Worm (Caenorhabditis elegans) whole organism, L1 larva: ENCODE data around the gene pdf-1.

Source experiments
- C04F5.9 ChIP-seq: sonication (generic microtip); optimal IDR thresholded peaks from 2 replicates; lab custom pipeline; 2016; ENCODE audit warnings: missing genetic modification characterization, missing compliant biosample characterization
- C16A3.4 ChIP-seq: fragments of 150-350 bp; optimal IDR thresholded peaks from 2 replicates; lab custom pipeline; 2014; ENCODE audit warnings: missing biosample characterization, missing genetic modification characterization
- C34B4.2 ChIP-seq: sonication (generic microtip); optimal IDR thresholded peaks from 2 replicates; lab custom pipeline; 2017; ENCODE audit warnings: mild to moderate bottlenecking, missing genetic modification characterization, missing compliant biosample characterization
- F16B12.6 ChIP-seq: fragments of 150-350 bp; optimal IDR thresholded peaks from 2 replicates; lab custom pipeline; 2014; ENCODE audit warnings: missing biosample characterization, missing genetic modification characterization
- aha-1 ChIP-seq: fragments of 150-350 bp; optimal IDR thresholded peaks from 2 replicates; lab custom pipeline; 2014; ENCODE audit warnings: missing biosample characterization, missing genetic modification characterization
- alr-1 ChIP-seq: fragments of 200-800 bp; sonication (Bioruptor generic); optimal IDR thresholded peaks from 2 replicates; lab custom pipeline; 2018; ENCODE audit warnings: borderline replicate concordance, mild to moderate bottlenecking, missing genetic modification characterization, missing compliant biosample characterization
- aly-2 ChIP-seq: fragments of 150-350 bp; optimal IDR thresholded peaks from 2 replicates; lab custom pipeline; 2014; ENCODE audit warnings: missing biosample characterization, missing genetic modification characterization
- blmp-1 ChIP-seq: fragments of 150-350 bp; optimal IDR thresholded peaks from 2 replicates; lab custom pipeline; 2014; ENCODE audit warnings: missing biosample characterization, missing genetic modification characterization
- ceh-63 ChIP-seq: fragments of 200-800 bp; sonication (Bioruptor generic); optimal IDR thresholded peaks from 2 replicates; lab custom pipeline; 2018; ENCODE audit warnings: mild to moderate bottlenecking, missing genetic modification characterization, missing compliant biosample characterization
- ceh-8 ChIP-seq: fragments of 200-800 bp; sonication (Bioruptor generic); optimal IDR thresholded peaks from 2 replicates; lab custom pipeline; 2018; ENCODE audit warnings: mild to moderate bottlenecking, missing genetic modification characterization, moderate library complexity, missing compliant biosample characterization
- ceh-90 ChIP-seq: sonication (generic microtip); optimal IDR thresholded peaks from 2 replicates; lab custom pipeline; 2016; ENCODE audit warnings: missing genetic modification characterization, missing compliant biosample characterization
- dpl-1 ChIP-seq, 3 experiments: fragments of 150-350 bp in 2 of 3; sonication (generic microtip) in 1 of 3; optimal IDR thresholded peaks; 2 replicates each; lab custom pipeline; 2014 to 2017; ENCODE audit warnings: missing biosample characterization in 3 of 3, missing genetic modification characterization in 3 of 3, missing genetic modification reagents in 3 of 3
- efl-1 ChIP-seq, 4 experiments: fragments of 150-350 bp; optimal IDR thresholded peaks in 3 of 4; peaks in 1 of 4; 1 replicate in 1 of 4; 2 replicates in 3 of 4; lab custom pipeline; 2014; ENCODE audit warnings: missing biosample characterization in 2 of 4, missing genetic modification characterization in 2 of 4, missing genetic modification reagents in 2 of 4
- egl-13 ChIP-seq: sonication (generic microtip); optimal IDR thresholded peaks from 2 replicates; lab custom pipeline; 2016; ENCODE audit warnings: missing genotype, missing genetic modification reagents, missing genetic modification characterization, missing compliant biosample characterization
- egl-27 ChIP-seq, 2 experiments: fragments of 150-350 bp in 1 of 2; sonication (generic microtip); optimal IDR thresholded peaks; 3 replicates each; lab custom pipeline; 2017 to 2018; ENCODE audit warnings: missing biosample characterization in 2 of 2, missing genetic modification characterization in 2 of 2, missing genetic modification reagents in 2 of 2
- elt-2 ChIP-seq: sonication (generic microtip); optimal IDR thresholded peaks from 2 replicates; lab custom pipeline; 2016; ENCODE audit warnings: missing genetic modification characterization, mild to moderate bottlenecking, inconsistent platforms, missing compliant biosample characterization, missing genetic modification reagents
- elt-3 ChIP-seq, 6 experiments: fragments of 150-350 bp in 1 of 6; sonication (generic microtip); optimal IDR thresholded peaks; 2 replicates each; lab custom pipeline; 2017 to 2018; ENCODE audit warnings: missing biosample characterization in 6 of 6, missing genetic modification characterization in 6 of 6, inconsistent platforms in 1 of 6
- ets-5 ChIP-seq: fragments of 200-800 bp; sonication (Bioruptor generic); IDR thresholded peaks from 2 replicates; pipeline ENCODE4 v1.3.6; 2022; ENCODE audit warnings: missing genetic modification characterization, missing compliant biosample characterization
- fkh-8 ChIP-seq: sonication (generic microtip); optimal IDR thresholded peaks from 2 replicates; lab custom pipeline; 2016; ENCODE audit warnings: mild to moderate bottlenecking, missing genetic modification characterization, missing compliant biosample characterization
- isw-1 ChIP-seq: fragments of 200-800 bp; sonication (Bioruptor generic); IDR thresholded peaks from 2 replicates; pipeline ENCODE4 v1.3.6; 2022; ENCODE audit warnings: missing genetic modification characterization, missing compliant biosample characterization
- lin-14 ChIP-seq: fragments of 200-800 bp; sonication (Bioruptor generic); optimal IDR thresholded peaks from 2 replicates; lab custom pipeline; 2018; ENCODE audit warnings: mild to moderate bottlenecking, missing genetic modification characterization, moderate library complexity, missing compliant biosample characterization
- lin-35 ChIP-seq, 2 experiments: fragments of 150-350 bp; optimal IDR thresholded peaks; 2 replicates each; lab custom pipeline; 2014; ENCODE audit warnings: missing biosample characterization in 2 of 2, missing genetic modification characterization in 2 of 2, missing genetic modification reagents in 2 of 2
- lir-3 ChIP-seq: sonication (generic microtip); optimal IDR thresholded peaks from 2 replicates; lab custom pipeline; 2016; ENCODE audit warnings: mild to moderate bottlenecking, missing genetic modification characterization, moderate library complexity, missing compliant biosample characterization; ENCODE audit not compliant: poor library complexity
- lsy-2 ChIP-seq, 2 experiments: fragments of 150-350 bp; optimal IDR thresholded peaks; 2 replicates each; lab custom pipeline; 2014; ENCODE audit warnings: missing biosample characterization in 2 of 2, missing genetic modification characterization in 2 of 2
- mab-9 ChIP-seq: fragments of 200-800 bp; sonication (Bioruptor generic); IDR thresholded peaks from 2 replicates; pipeline ENCODE4 v1.3.6; 2022; ENCODE audit warnings: missing genetic modification reagents, missing genetic modification characterization, missing compliant biosample characterization
- mef-2 ChIP-seq: fragments of 150-350 bp; optimal IDR thresholded peaks from 2 replicates; lab custom pipeline; 2014; ENCODE audit warnings: missing biosample characterization, missing genetic modification characterization
- mep-1 ChIP-seq: fragments of 150-350 bp; optimal IDR thresholded peaks from 2 replicates; lab custom pipeline; 2014; ENCODE audit warnings: missing biosample characterization, missing genetic modification characterization
- nhr-19 ChIP-seq: fragments of 200-800 bp; sonication (Bioruptor generic); conservative IDR thresholded peaks from 2 replicates; pipeline ENCODE4 v1.3.6; 2022; ENCODE audit warnings: missing genetic modification characterization, missing compliant biosample characterization
- nhr-20 ChIP-seq: sonication (generic microtip); optimal IDR thresholded peaks from 2 replicates; lab custom pipeline; 2016; ENCODE audit warnings: mild to moderate bottlenecking, missing genetic modification characterization, missing compliant biosample characterization
- nhr-28 ChIP-seq: fragments of 150-350 bp; optimal IDR thresholded peaks from 2 replicates; lab custom pipeline; 2014; ENCODE audit warnings: missing biosample characterization, missing genetic modification characterization
- nhr-71 ChIP-seq: sonication (generic microtip); optimal IDR thresholded peaks from 2 replicates; lab custom pipeline; 2016; ENCODE audit warnings: mild to moderate bottlenecking, missing genetic modification characterization, moderate library complexity, missing compliant biosample characterization
- nhr-77 ChIP-seq: fragments of 150-350 bp; optimal IDR thresholded peaks from 2 replicates; lab custom pipeline; 2014; ENCODE audit warnings: missing biosample characterization, missing genetic modification characterization
- nhr-84 ChIP-seq: sonication (generic microtip); optimal IDR thresholded peaks from 2 replicates; lab custom pipeline; 2017; ENCODE audit warnings: missing biosample characterization, missing genetic modification characterization
- rnt-1 ChIP-seq: sonication (generic microtip); optimal IDR thresholded peaks from 2 replicates; lab custom pipeline; 2016; ENCODE audit warnings: mild to moderate bottlenecking, missing genetic modification characterization, moderate library complexity, missing compliant biosample characterization
- skn-1 ChIP-seq: fragments of 150-350 bp; optimal IDR thresholded peaks from 2 replicates; lab custom pipeline; 2014; ENCODE audit warnings: missing biosample characterization, missing genetic modification characterization
- snu-23 ChIP-seq: sonication (generic microtip); optimal IDR thresholded peaks from 2 replicates; lab custom pipeline; 2016; ENCODE audit warnings: missing genetic modification characterization, missing compliant biosample characterization
- sptf-1 ChIP-seq: fragments of 150-350 bp; optimal IDR thresholded peaks from 2 replicates; lab custom pipeline; 2014; ENCODE audit warnings: missing biosample characterization, missing genetic modification characterization
- tbx-2 ChIP-seq: sonication (generic microtip); optimal IDR thresholded peaks from 2 replicates; lab custom pipeline; 2016; ENCODE audit warnings: missing genetic modification characterization, missing compliant biosample characterization
- unc-130 ChIP-seq: fragments of 150-350 bp; optimal IDR thresholded peaks from 2 replicates; lab custom pipeline; 2017; ENCODE audit warnings: missing biosample characterization, missing genetic modification characterization, inconsistent platforms
- unc-62 ChIP-seq: fragments of 150-350 bp; optimal IDR thresholded peaks from 2 replicates; lab custom pipeline; 2014; ENCODE audit warnings: missing biosample characterization, missing genetic modification reagents, missing genetic modification characterization
- xbp-1 ChIP-seq: sonication (generic microtip); optimal IDR thresholded peaks from 2 replicates; lab custom pipeline; 2016; ENCODE audit warnings: missing genetic modification characterization, missing compliant biosample characterization

pdf-1 gene

ce11 chrIII:6869996-6870395, 42.3 kb downstream of the pdf-1 start, which contains the start of gene K04C2.8:
Gene K04C2.8 (plus strand): TSS chrIII:6870296.
- TF ChIP-seq mef-2 (no peak), aha-1 (no peak), nhr-84 (tag; lab: Kevin White, UChicago) (no peak), unc-62 (GFP tag; lab: Kevin White, UChicago) (no peak)

ce11 chrIII:6869268-6869667, 43.0 kb downstream of the pdf-1 start, which contains the start of the genes cra-1 and kbp-1:
Gene cra-1 (minus strand): TSS chrIII:6869460.
Gene kbp-1 (plus strand): TSS chrIII:6869633.
- peak; percentile 43 for TF ChIP-seq snu-23 (GFP tag; lab: Kevin White, UChicago)
- TF ChIP-seq blmp-1 (tag; lab: Kevin White, UChicago), result peak; percentile 50
- TF ChIP-seq egl-27 (tag; optimal IDR thresholded peaks at IDR 0.05; lab: Kevin White, UChicago), result no peak
- peak; percentile 20 to 77 for TF ChIP-seq lsy-2 (tag; optimal IDR thresholded peaks at IDR 0.05; lab: Kevin White, UChicago)
- peak; percentile 7 for TF ChIP-seq F16B12.6 (tag; lab: Kevin White, UChicago)
- TF ChIP-seq C34B4.2 (tag; lab: Kevin White, UChicago), result no peak
- peak; percentile 7 for TF ChIP-seq xbp-1
- TF ChIP-seq ceh-8 (GFP tag; lab: Kevin White, UChicago), result no peak
- peak; percentile 21 for TF ChIP-seq tbx-2 (tag; lab: Kevin White, UChicago)
- TF ChIP-seq mef-2, result no peak
- peak; percentile 21 for TF ChIP-seq nhr-20 (tag; lab: Kevin White, UChicago)
- no peak for TF ChIP-seq mab-9 (GFP tag; lab: Robert Waterston, UW)
- no peak for TF ChIP-seq ceh-90 (tag; lab: Kevin White, UChicago)
- peak; percentile 56 for TF ChIP-seq nhr-71 (tag; lab: Kevin White, UChicago)
- no peak for TF ChIP-seq ets-5 (GFP tag; lab: Robert Waterston, UW)
- peak; percentile 45 for TF ChIP-seq skn-1
- TF ChIP-seq nhr-77 (tag; lab: Kevin White, UChicago), result peak; percentile 8
- TF ChIP-seq dpl-1 (GFP tag; optimal IDR thresholded peaks at IDR 0.05; lab: Kevin White, UChicago), result peak; percentile 81 to 91 (median 87)
- peak; percentile 26 for TF ChIP-seq unc-130 (tag; lab: Kevin White, UChicago)
- TF ChIP-seq fkh-8, result no peak
- peak; percentile 36 for TF ChIP-seq rnt-1
- peak; percentile 53 for TF ChIP-seq C16A3.4 (tag; lab: Kevin White, UChicago)
- TF ChIP-seq nhr-28, result no peak
- TF ChIP-seq lir-3, result no peak
- peak; percentile 87 to 95 for TF ChIP-seq lin-35 (GFP tag; optimal IDR thresholded peaks at IDR 0.05; lab: Kevin White, UChicago)
- TF ChIP-seq isw-1, result no peak; the same call in 1 of the 2 replicates
- TF ChIP-seq efl-1 (optimal IDR thresholded peaks at IDR 0.05; lab: Kevin White, UChicago), result peak; percentile 83 to 90
- TF ChIP-seq efl-1 (GFP tag; optimal IDR thresholded peaks at IDR 0.05 in 1 of 2; lab: Kevin White, UChicago), result peak; percentile 91 to 99
- no peak for TF ChIP-seq alr-1 (tag; lab: Kevin White, UChicago)
- TF ChIP-seq nhr-19 (GFP tag; lab: Robert Waterston, UW), result peak; percentile 14; the same call in 1 of the 2 replicates
- peak; percentile 36 for TF ChIP-seq lin-14 (GFP tag; lab: Kevin White, UChicago)
- peak; percentile 55 for TF ChIP-seq mep-1 (tag; lab: Kevin White, UChicago)
- TF ChIP-seq elt-3 (tag; optimal IDR thresholded peaks at IDR 0.05; lab: Kevin White, UChicago), result peak in 1 of 6 experiments; percentile 33
- TF ChIP-seq C04F5.9, result no peak
- TF ChIP-seq sptf-1, result no peak

- TF ChIP-seq elt-3 (tag; optimal IDR thresholded peaks at IDR 0.05; lab: Kevin White, UChicago), result peak in 3 of 6 experiments; percentile 18 to 81 (median 19)
- peak; percentile 64 for TF ChIP-seq lin-14 (GFP tag; lab: Kevin White, UChicago)
- peak in 1 of 2 experiments; percentile 16 for TF ChIP-seq lsy-2 (tag; optimal IDR thresholded peaks at IDR 0.05; lab: Kevin White, UChicago)
- no peak for TF ChIP-seq egl-13
- TF ChIP-seq ceh-63 (GFP tag; lab: Kevin White, UChicago), result no peak
- TF ChIP-seq lin-35 (GFP tag; optimal IDR thresholded peaks at IDR 0.05; lab: Kevin White, UChicago), result peak in 1 of 2 experiments; percentile 22
- peak; percentile 96 for TF ChIP-seq blmp-1 (tag; lab: Kevin White, UChicago)
- no peak for TF ChIP-seq efl-1 (optimal IDR thresholded peaks at IDR 0.05; lab: Kevin White, UChicago)
- peak in 1 of 2 experiments; percentile 74 for TF ChIP-seq efl-1 (GFP tag; optimal IDR thresholded peaks at IDR 0.05 in 1 of 2; lab: Kevin White, UChicago)
- peak; percentile 7 for TF ChIP-seq mep-1 (tag; lab: Kevin White, UChicago)
- TF ChIP-seq snu-23 (GFP tag; lab: Kevin White, UChicago), result peak; percentile 3
- TF ChIP-seq elt-2, result peak; percentile 10
- no peak for TF ChIP-seq aly-2
Measured at ce11 chrIII:6863901-6864300, 48.4 kb downstream of the pdf-1 start, which contains the start of gene sma-3. Gene sma-3 (minus strand): TSS chrIII:6863968.
